Worm (Caenorhabditis elegans): ENCODE measurements around the gene ugt-43.

Gene ugt-43

DNA sequence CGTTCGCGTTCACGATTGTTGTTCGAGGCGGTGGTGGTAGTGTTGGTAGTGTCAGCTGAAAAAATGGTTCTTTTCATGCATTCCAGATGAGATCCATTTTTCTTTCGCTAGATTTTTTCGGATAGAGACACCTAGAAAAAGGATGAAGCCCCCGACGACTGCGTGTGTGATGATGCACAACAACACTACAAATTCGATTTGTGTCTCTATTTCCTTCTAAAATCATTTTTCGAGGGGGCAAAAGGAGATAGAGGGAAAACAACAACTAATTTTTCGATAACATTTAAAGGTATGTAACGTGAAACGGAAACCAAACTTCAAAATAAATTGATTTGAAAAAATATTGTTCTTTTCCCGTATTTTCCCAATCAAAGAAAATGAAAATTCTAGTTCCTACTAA is 36.1 kb downstream of the ugt-43 start:
- no peak for TF ChIP-seq ceh-16 (tag; optimal IDR thresholded peaks at IDR 0.05)
- TF ChIP-seq nhr-129 (tag; optimal IDR thresholded peaks at IDR 0.05): no peak
- no peak for TF ChIP-seq ceh-82 (tag; optimal IDR thresholded peaks at IDR 0.05)
- TF ChIP-seq dmd-4 (tag; optimal IDR thresholded peaks at IDR 0.05): no peak
- TF ChIP-seq nhr-10 (tag; optimal IDR thresholded peaks at IDR 0.05): no peak
- TF ChIP-seq nhr-25 (tag; optimal IDR thresholded peaks at IDR 0.05): no peak
- TF ChIP-seq lin-11 (tag; optimal IDR thresholded peaks at IDR 0.05): no peak
- TF ChIP-seq lin-13 (GFP tag; optimal IDR thresholded peaks at IDR 0.05): no peak
- TF ChIP-seq unc-55 (GFP tag; optimal IDR thresholded peaks at IDR 0.05): no peak
- TF ChIP-seq crh-2 (tag; optimal IDR thresholded peaks at IDR 0.05): no peak
- TF ChIP-seq alr-1 (tag; optimal IDR thresholded peaks at IDR 0.05): no peak
- TF ChIP-seq ztf-4 (tag; optimal IDR thresholded peaks at IDR 0.05): no peak
- no peak for TF ChIP-seq egl-27 (tag; optimal IDR thresholded peaks at IDR 0.05)
- no peak for TF ChIP-seq R02D3.7 (tag; optimal IDR thresholded peaks at IDR 0.05)
- no peak for TF ChIP-seq zag-1 (tag; optimal IDR thresholded peaks at IDR 0.05)

DNA sequence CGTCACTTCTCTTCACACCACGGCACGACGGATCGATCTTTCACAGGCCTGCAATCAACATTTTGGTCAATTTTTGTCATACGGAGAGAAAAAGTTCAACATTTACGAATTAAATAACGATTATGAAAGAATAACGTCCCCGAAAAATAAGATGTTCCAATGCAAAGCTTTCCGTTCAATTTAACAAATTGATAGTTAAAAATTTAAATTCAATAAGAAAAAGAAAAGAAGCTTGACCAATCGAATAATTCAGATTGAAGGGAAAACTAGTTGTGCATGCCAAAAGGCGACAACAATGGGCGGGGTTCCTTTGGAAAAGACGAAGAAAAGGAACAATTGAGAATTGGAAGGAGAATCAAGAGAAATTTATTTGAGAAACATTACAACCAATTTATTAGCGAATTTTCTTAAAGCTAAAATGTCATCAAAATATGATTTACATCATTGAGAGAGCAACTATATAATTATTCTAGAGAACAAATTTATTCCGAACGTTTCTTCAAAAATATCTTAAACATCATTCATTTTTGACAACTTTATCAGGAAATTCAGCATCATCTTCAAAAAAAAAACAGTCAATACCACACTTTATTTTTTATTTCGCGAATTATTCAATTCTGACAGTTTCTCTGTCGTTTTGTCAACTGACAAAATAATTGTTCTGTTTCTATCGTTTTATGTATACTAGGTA is 37.3 kb downstream of the ugt-43 start, which contains the start of gene tax-6:
TSS of gene tax-6 (minus strand) at position 51 of the 691 bp plus-strand sequence.
- no peak for TF ChIP-seq nhr-6 (tag; optimal IDR thresholded peaks at IDR 0.05)
- TF ChIP-seq gmeb-1 (tag; optimal IDR thresholded peaks at IDR 0.05): no peak
- no peak for TF ChIP-seq zag-1 (tag; optimal IDR thresholded peaks at IDR 0.05)
- no peak for TF ChIP-seq unc-62 (GFP tag; optimal IDR thresholded peaks at IDR 0.05)
- no peak for TF ChIP-seq alr-1 (tag; optimal IDR thresholded peaks at IDR 0.05)
- no peak for TF ChIP-seq ama-1 (optimal IDR thresholded peaks at IDR 0.05)
- TF ChIP-seq ceh-16 (tag; optimal IDR thresholded peaks at IDR 0.05): no peak
- TF ChIP-seq peb-1 (tag; optimal IDR thresholded peaks at IDR 0.05): no peak
- no peak for TF ChIP-seq fos-1 (tag; optimal IDR thresholded peaks at IDR 0.05)
- TF ChIP-seq sma-3 (GFP tag; optimal IDR thresholded peaks at IDR 0.05): no peak

DNA sequence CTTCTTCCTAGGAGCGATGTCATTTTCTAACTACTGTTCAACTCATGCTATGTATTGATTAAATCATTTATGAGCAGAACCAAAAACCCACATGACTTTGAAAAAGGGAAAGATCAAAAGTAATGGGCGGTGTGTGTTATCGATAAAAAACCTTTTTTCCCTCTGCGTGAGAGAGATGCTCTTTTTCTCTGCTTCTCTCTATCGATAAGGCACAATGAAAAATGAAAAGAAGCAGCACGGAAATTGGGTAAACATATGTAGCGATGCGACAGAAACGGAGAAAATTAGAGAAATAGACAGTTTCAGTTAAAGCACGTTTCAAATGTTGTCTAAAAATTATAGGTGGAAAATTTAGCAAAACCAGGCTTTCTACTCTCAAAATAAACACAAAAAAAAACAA is 38.0 kb downstream of the ugt-43 start:
- TF ChIP-seq nhr-129 (tag; optimal IDR thresholded peaks at IDR 0.05): peak; percentile 79
- TF ChIP-seq unc-55 (GFP tag; optimal IDR thresholded peaks at IDR 0.05): peak; percentile 36
- TF ChIP-seq ama-1 (optimal IDR thresholded peaks at IDR 0.05): peak; percentile 38
- TF ChIP-seq mdl-1 (tag; optimal IDR thresholded peaks at IDR 0.05): peak in 1 of 2 experiments; percentile 15
- peak in 1 of 2 experiments; percentile 50 for TF ChIP-seq lsy-2 (tag; optimal IDR thresholded peaks at IDR 0.05)
- no peak for TF ChIP-seq ceh-16 (tag; optimal IDR thresholded peaks at IDR 0.05)
- peak; percentile 53 for TF ChIP-seq gmeb-1 (tag; optimal IDR thresholded peaks at IDR 0.05)
- peak; percentile 19 for TF ChIP-seq sma-3 (GFP tag; optimal IDR thresholded peaks at IDR 0.05)
- TF ChIP-seq egl-27 (tag; optimal IDR thresholded peaks at IDR 0.05): no peak
- TF ChIP-seq fos-1 (tag; optimal IDR thresholded peaks at IDR 0.05): peak; percentile 85
- peak; percentile 77 for TF ChIP-seq sma-9 (GFP tag; optimal IDR thresholded peaks at IDR 0.05)
- TF ChIP-seq sma-9 (tag; optimal IDR thresholded peaks at IDR 0.05): no peak
- TF ChIP-seq nhr-10 (tag; optimal IDR thresholded peaks at IDR 0.05): no peak
- TF ChIP-seq C34F6.9 (tag; optimal IDR thresholded peaks at IDR 0.05): peak; percentile 72
- peak; percentile 82 for TF ChIP-seq crh-2 (tag; optimal IDR thresholded peaks at IDR 0.05)
- TF ChIP-seq mbf-1 (tag; optimal IDR thresholded peaks at IDR 0.05): no peak
- no peak for TF ChIP-seq mab-5 (tag; optimal IDR thresholded peaks at IDR 0.05)
- TF ChIP-seq snpc-4 (tag; optimal IDR thresholded peaks at IDR 0.05): no peak
- TF ChIP-seq ztf-4 (tag; optimal IDR thresholded peaks at IDR 0.05): peak; percentile 38
- peak; percentile 71 for TF ChIP-seq F13H6.1 (tag; optimal IDR thresholded peaks at IDR 0.05)

DNA sequence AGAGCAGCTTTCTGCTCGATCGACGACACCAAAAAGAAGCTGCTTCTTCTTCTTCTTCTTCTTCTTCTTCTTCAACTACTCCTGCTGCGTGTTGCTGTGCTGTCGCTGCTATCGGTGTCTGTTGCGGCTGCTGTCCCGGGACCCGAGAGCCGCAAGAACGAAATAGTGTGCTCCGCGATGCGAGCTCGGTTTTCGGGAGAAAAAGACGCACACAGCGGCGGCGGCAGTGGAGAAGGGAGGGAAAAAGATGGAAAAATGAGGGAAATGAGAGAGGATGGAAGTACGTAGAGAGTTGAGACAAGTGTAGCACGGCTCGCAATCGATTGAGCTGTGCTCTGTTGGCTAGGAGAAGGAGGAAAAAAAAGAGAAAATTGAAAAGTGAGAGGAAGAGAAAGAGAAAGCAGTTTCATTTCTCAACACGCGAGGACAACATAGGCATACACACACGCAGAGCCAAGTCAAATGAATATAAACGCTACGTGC is 39.4 kb downstream of the ugt-43 start:
- peak; percentile 37 for TF ChIP-seq lin-11 (tag; optimal IDR thresholded peaks at IDR 0.05)
- no peak for TF ChIP-seq ztf-1 (GFP tag; conservative IDR thresholded peaks at IDR 0.05)
- peak in 1 of 2 experiments; percentile 35 for TF ChIP-seq mdl-1 (tag; optimal IDR thresholded peaks at IDR 0.05)
- no peak for TF ChIP-seq skn-1 (tag; optimal IDR thresholded peaks at IDR 0.05)
- peak; percentile 56 for TF ChIP-seq sma-9 (GFP tag; optimal IDR thresholded peaks at IDR 0.05)
- no peak for TF ChIP-seq sma-9 (tag; optimal IDR thresholded peaks at IDR 0.05)
- peak; percentile 80 for TF ChIP-seq nhr-129 (tag; optimal IDR thresholded peaks at IDR 0.05)
- TF ChIP-seq nhr-6 (tag; optimal IDR thresholded peaks at IDR 0.05): no peak
- peak; percentile 26 for TF ChIP-seq fos-1 (tag; optimal IDR thresholded peaks at IDR 0.05)
- TF ChIP-seq nhr-25 (tag; optimal IDR thresholded peaks at IDR 0.05): no peak
- TF ChIP-seq F13H6.1 (tag; optimal IDR thresholded peaks at IDR 0.05): peak; percentile 87
- no peak for TF ChIP-seq nhr-77 (tag; optimal IDR thresholded peaks at IDR 0.05)
- TF ChIP-seq nhr-21 (tag; optimal IDR thresholded peaks at IDR 0.05): peak; percentile 26
- no peak for TF ChIP-seq snpc-4 (tag; optimal IDR thresholded peaks at IDR 0.05)
- peak; percentile 88 for TF ChIP-seq zag-1 (tag; optimal IDR thresholded peaks at IDR 0.05)
- peak; percentile 88 for TF ChIP-seq unc-55 (GFP tag; optimal IDR thresholded peaks at IDR 0.05)
- TF ChIP-seq crh-2 (tag; optimal IDR thresholded peaks at IDR 0.05): peak; percentile 55
- TF ChIP-seq sma-3 (GFP tag; optimal IDR thresholded peaks at IDR 0.05): peak; percentile 4
- TF ChIP-seq Y55F3AM.14 (GFP tag; optimal IDR thresholded peaks at IDR 0.05): peak; percentile 70
- TF ChIP-seq mbf-1 (tag; optimal IDR thresholded peaks at IDR 0.05): no peak
- TF ChIP-seq unc-62 (GFP tag; optimal IDR thresholded peaks at IDR 0.05): no peak
- TF ChIP-seq gmeb-1 (tag; optimal IDR thresholded peaks at IDR 0.05): no peak
- peak; percentile 23 for TF ChIP-seq egl-27 (tag; optimal IDR thresholded peaks at IDR 0.05)
- TF ChIP-seq lsy-2 (tag; optimal IDR thresholded peaks at IDR 0.05): peak in 1 of 2 experiments; percentile 69
- TF ChIP-seq elt-1 (tag; optimal IDR thresholded peaks at IDR 0.05): no peak
- peak; percentile 47 for TF ChIP-seq lin-13 (GFP tag; optimal IDR thresholded peaks at IDR 0.05)
- TF ChIP-seq elt-3 (tag; optimal IDR thresholded peaks at IDR 0.05): no peak
- no peak for TF ChIP-seq ZK546.5 (tag; optimal IDR thresholded peaks at IDR 0.05)
- TF ChIP-seq ceh-82 (tag; optimal IDR thresholded peaks at IDR 0.05): peak; percentile 50
- peak; percentile 26 for TF ChIP-seq ztf-4 (tag; optimal IDR thresholded peaks at IDR 0.05)
- peak; percentile 79 for TF ChIP-seq C34F6.9 (tag; optimal IDR thresholded peaks at IDR 0.05)

Measured in whole organism, L2 larva.